Fruit fly (Drosophila melanogaster) whole organism, embryonic: Measurements from ENCODE around the gene neb.

Experiments
- Abd-B ChIP-seq: fragments of 200-800 bp; sonication (Bioruptor generic); optimal IDR thresholded peaks from 2 replicates; lab custom pipeline; 2018; ENCODE audit warnings: missing biosample characterization, mild to moderate bottlenecking, missing genetic modification characterization, moderate library complexity
- BtbVII ChIP-seq: fragments of 200-800 bp; sonication (Bioruptor generic); optimal IDR thresholded peaks from 3 replicates; lab custom pipeline; 2017; ENCODE audit warnings: missing biosample characterization, mild to moderate bottlenecking, missing genetic modification characterization
- CG10321 ChIP-seq: fragments of 200-800 bp; sonication (Bioruptor generic); IDR thresholded peaks from 2 replicates; pipeline ENCODE4 v1.3.6; 2022; ENCODE audit warnings: missing biosample characterization, missing genetic modification characterization
- CG10565 ChIP-seq: fragments of 200-800 bp; sonication (Bioruptor generic); optimal IDR thresholded peaks from 3 replicates; lab custom pipeline; 2016; ENCODE audit warnings: missing biosample characterization, mild to moderate bottlenecking, missing genetic modification characterization
- CG11695 ChIP-seq: fragments of 200-800 bp; sonication (Bioruptor generic); IDR thresholded peaks from 3 replicates; pipeline ENCODE4 v1.3.6; 2022; ENCODE audit warnings: missing biosample characterization, missing genetic modification characterization
- CG12659 ChIP-seq: fragments of 200-800 bp; sonication (Bioruptor generic); optimal IDR thresholded peaks from 3 replicates; lab custom pipeline; 2017; ENCODE audit warnings: mild to moderate bottlenecking, missing biosample characterization, missing genetic modification reagents, missing genetic modification characterization
- CG13296 ChIP-seq: fragments of 200-800 bp; sonication (Bioruptor generic); optimal IDR thresholded peaks from 3 replicates; lab custom pipeline; 2018; ENCODE audit warnings: missing biosample characterization, mild to moderate bottlenecking, missing genetic modification characterization
- CG13894 ChIP-seq: fragments of 200-800 bp; sonication (Bioruptor generic); optimal IDR thresholded peaks from 3 replicates; lab custom pipeline; 2018; ENCODE audit warnings: missing biosample characterization, mild to moderate bottlenecking, missing genetic modification characterization, moderate library complexity
- CG14441 ChIP-seq: fragments of 200-800 bp; sonication (Bioruptor generic); IDR thresholded peaks from 2 replicates; pipeline ENCODE4 v1.3.6; 2022; ENCODE audit warnings: missing biosample characterization, missing genetic modification characterization
- CG15696 ChIP-seq: fragments of 200-800 bp; sonication (Bioruptor generic); optimal IDR thresholded peaks from 2 replicates; lab custom pipeline; 2019; ENCODE audit warnings: missing biosample characterization, mild to moderate bottlenecking, missing genetic modification characterization, moderate library complexity
- CG18011 ChIP-seq: fragments of 200-800 bp; sonication (Bioruptor generic); optimal IDR thresholded peaks from 2 replicates; lab custom pipeline; 2017; ENCODE audit warnings: missing biosample characterization, missing genetic modification characterization, mild to moderate bottlenecking, moderate library complexity, missing genotype
- CG2116 ChIP-seq: fragments of 200-800 bp; sonication (Bioruptor generic); optimal IDR thresholded peaks from 3 replicates; lab custom pipeline; 2018; ENCODE audit warnings: missing biosample characterization, mild to moderate bottlenecking, missing genetic modification characterization
- CG33213 ChIP-seq: fragments of 200-800 bp; sonication (Bioruptor generic); optimal IDR thresholded peaks from 3 replicates; lab custom pipeline; 2016; ENCODE audit warnings: missing biosample characterization, missing genetic modification characterization
- CG3838 ChIP-seq: fragments of 200-800 bp; sonication (Bioruptor generic); optimal IDR thresholded peaks from 3 replicates; lab custom pipeline; 2016; ENCODE audit warnings: missing biosample characterization, missing genetic modification characterization
- CG3847 ChIP-seq: fragments of 200-800 bp; sonication (Bioruptor generic); IDR thresholded peaks from 2 replicates; pipeline ENCODE4 v1.3.6; 2022; ENCODE audit warnings: missing biosample characterization, missing genetic modification characterization
- CG3995 ChIP-seq: fragments of 200-800 bp; sonication (Bioruptor generic); optimal IDR thresholded peaks from 3 replicates; lab custom pipeline; 2016; ENCODE audit warnings: missing biosample characterization, missing genetic modification characterization
- CG42726 ChIP-seq: fragments of 200-800 bp; sonication (Bioruptor generic); IDR thresholded peaks from 2 replicates; pipeline ENCODE4 v1.3.6; 2022; ENCODE audit warnings: missing biosample characterization, missing genetic modification characterization; ENCODE audit not compliant: partially characterized antibody
- CG4282 ChIP-seq: fragments of 200-800 bp; sonication (Bioruptor generic); optimal IDR thresholded peaks from 2 replicates; lab custom pipeline; 2016; ENCODE audit warnings: missing biosample characterization, missing genetic modification characterization
- CG4404 ChIP-seq: fragments of 200-800 bp; sonication (Bioruptor generic); IDR thresholded peaks from 2 replicates; pipeline ENCODE4 v1.3.6; 2022; ENCODE audit warnings: missing biosample characterization, missing genetic modification characterization
- CG6175 ChIP-seq: fragments of 200-800 bp; sonication (Bioruptor generic); IDR thresholded peaks from 3 replicates; pipeline ENCODE4 v1.3.6; 2022; ENCODE audit warnings: missing biosample characterization, missing genetic modification characterization
- CG6654 ChIP-seq: fragments of 200-800 bp; sonication (Bioruptor generic); optimal IDR thresholded peaks from 2 replicates; lab custom pipeline; 2017; ENCODE audit warnings: missing biosample characterization, mild to moderate bottlenecking, missing genetic modification characterization
- CG7556 ChIP-seq: fragments of 200-800 bp; sonication (Bioruptor generic); optimal IDR thresholded peaks from 2 replicates; lab custom pipeline; 2017; ENCODE audit warnings: missing biosample characterization, mild to moderate bottlenecking, missing genetic modification characterization
- CG8765 ChIP-seq: fragments of 200-800 bp; sonication (Bioruptor generic); IDR thresholded peaks from 2 replicates; pipeline ENCODE4 v1.3.6; 2022; ENCODE audit warnings: missing biosample characterization, missing genetic modification characterization
- CG9797 ChIP-seq: fragments of 200-800 bp; sonication (Bioruptor generic); optimal IDR thresholded peaks from 3 replicates; lab custom pipeline; 2018; ENCODE audit warnings: missing biosample characterization, mild to moderate bottlenecking, missing genetic modification characterization
- Camta ChIP-seq: fragments of 200-800 bp; sonication (Bioruptor generic); optimal IDR thresholded peaks from 2 replicates; lab custom pipeline; 2016; ENCODE audit warnings: missing biosample characterization, missing genetic modification characterization
- E2f2 ChIP-seq: fragments of 200-800 bp; sonication (Bioruptor generic); IDR thresholded peaks from 2 replicates; pipeline ENCODE4 v1.3.6; 2022; ENCODE audit warnings: missing biosample characterization, missing genetic modification characterization
- H15 ChIP-seq: fragments of 200-800 bp; sonication (Bioruptor generic); IDR thresholded peaks from 3 replicates; pipeline ENCODE4 v1.3.6; 2022; ENCODE audit warnings: missing biosample characterization, missing genetic modification characterization
- HLH3B ChIP-seq: fragments of 200-800 bp; sonication (Bioruptor generic); IDR thresholded peaks from 2 replicates; pipeline ENCODE4 v1.3.6; 2022; ENCODE audit warnings: missing biosample characterization, missing genetic modification characterization
- Nf-YB ChIP-seq: fragments of 200-800 bp; sonication (Bioruptor generic); optimal IDR thresholded peaks from 3 replicates; lab custom pipeline; 2019; ENCODE audit warnings: missing biosample characterization, mild to moderate bottlenecking, missing genetic modification characterization, moderate library complexity
- Pdp1 ChIP-seq, 2 experiments: fragments of 200-800 bp; sonication (Bioruptor generic); optimal IDR thresholded peaks; 3 replicates each; lab custom pipeline; 2016; ENCODE audit warnings: missing biosample characterization in 2 of 2, missing genetic modification characterization in 2 of 2, mild to moderate bottlenecking in 1 of 2, moderate library complexity in 1 of 2
- Six4 ChIP-seq: fragments of 200-800 bp; sonication (Bioruptor generic); optimal IDR thresholded peaks from 2 replicates; lab custom pipeline; 2016; ENCODE audit warnings: missing biosample characterization, missing genetic modification characterization
- abd-A ChIP-seq: fragments of 200-800 bp; sonication (Bioruptor generic); optimal IDR thresholded peaks from 3 replicates; lab custom pipeline; 2019; ENCODE audit warnings: missing biosample characterization, mild to moderate bottlenecking, missing genetic modification characterization, moderate library complexity
- aop ChIP-seq: fragments of 200-800 bp; sonication (Bioruptor generic); IDR thresholded peaks from 2 replicates; pipeline ENCODE4 v1.3.6; 2022; ENCODE audit warnings: missing biosample characterization, missing genetic modification characterization
- ara ChIP-seq: fragments of 200-800 bp; sonication (Bioruptor generic); IDR thresholded peaks from 2 replicates; pipeline ENCODE4 v1.3.6; 2022; ENCODE audit warnings: missing biosample characterization, missing genetic modification characterization
- bigmax ChIP-seq: fragments of 200-800 bp; sonication (Bioruptor generic); optimal IDR thresholded peaks from 2 replicates; lab custom pipeline; 2018; ENCODE audit warnings: missing biosample characterization, mild to moderate bottlenecking, missing genetic modification characterization
- chm ChIP-seq: fragments of 200-800 bp; sonication (Bioruptor generic); IDR thresholded peaks from 2 replicates; pipeline ENCODE4 v1.3.6; 2022; ENCODE audit warnings: missing biosample characterization, missing genetic modification characterization
- ems ChIP-seq: fragments of 200-800 bp; sonication (Bioruptor generic); optimal IDR thresholded peaks from 3 replicates; lab custom pipeline; 2016; ENCODE audit warnings: missing biosample characterization, missing genetic modification characterization
- eve ChIP-seq, 2 experiments: fragments of >200 bp; optimal IDR thresholded peaks; 2 replicates each; lab custom pipeline; 2017; ENCODE audit warnings: missing biosample characterization in 2 of 2, missing genetic modification characterization in 2 of 2
- gcm ChIP-seq: fragments of 200-800 bp; sonication (Bioruptor generic); optimal IDR thresholded peaks from 2 replicates; lab custom pipeline; 2019; ENCODE audit warnings: missing biosample characterization, mild to moderate bottlenecking, missing genetic modification characterization, moderate library complexity
- klu ChIP-seq: fragments of 200-800 bp; sonication (Bioruptor generic); IDR thresholded peaks from 2 replicates; pipeline ENCODE4 v1.3.6; 2022; ENCODE audit warnings: missing biosample characterization, missing genetic modification characterization
- lov ChIP-seq, 2 experiments: fragments of 200-800 bp in 1 of 2; fragments of >200 bp in 1 of 2; sonication (Bioruptor generic) in 1 of 2; IDR thresholded peaks in 1 of 2; optimal IDR thresholded peaks in 1 of 2; 2 replicates in 1 of 2; 3 replicates in 1 of 2; pipeline versions ENCODE4 v1.3.6 to Lab custom; 2017 to 2022; ENCODE audit warnings: missing biosample characterization in 1 of 2, missing genetic modification characterization in 1 of 2
- maf-S ChIP-seq: fragments of 200-800 bp; sonication (Bioruptor generic); optimal IDR thresholded peaks from 2 replicates; lab custom pipeline; 2016; ENCODE audit warnings: missing biosample characterization, missing genetic modification characterization
- nerfin-1 ChIP-seq: fragments of 200-800 bp; sonication (Bioruptor generic); optimal IDR thresholded peaks from 3 replicates; lab custom pipeline; 2019; ENCODE audit warnings: missing biosample characterization, mild to moderate bottlenecking, missing genetic modification characterization, moderate library complexity
- prd ChIP-seq, 3 experiments: fragments of >200 bp in 2 of 3; fragments of 200-800 bp in 1 of 3; sonication (Bioruptor generic) in 1 of 3; optimal IDR thresholded peaks in 2 of 3; IDR thresholded peaks in 1 of 3; 2 replicates in 2 of 3; 3 replicates in 1 of 3; pipeline versions ENCODE4 v1.3.6 to Lab custom; 2017 to 2022; ENCODE audit warnings: missing biosample characterization in 1 of 3, missing genetic modification characterization in 1 of 3
- psq ChIP-seq: fragments of 200-800 bp; sonication (Bioruptor generic); optimal IDR thresholded peaks from 2 replicates; lab custom pipeline; 2017; ENCODE audit warnings: missing biosample characterization, missing genetic modification characterization
- stc ChIP-seq: fragments of 200-800 bp; sonication (Bioruptor generic); IDR thresholded peaks from 2 replicates; pipeline ENCODE4 v1.3.6; 2022; ENCODE audit warnings: missing biosample characterization, missing genetic modification characterization
- stwl ChIP-seq: fragments of 200-800 bp; sonication (Bioruptor generic); optimal IDR thresholded peaks from 3 replicates; lab custom pipeline; 2018; ENCODE audit warnings: missing biosample characterization, mild to moderate bottlenecking, missing genetic modification characterization, moderate library complexity
- usp ChIP-seq: fragments of >200 bp; optimal IDR thresholded peaks from 2 replicates; lab custom pipeline; 2017; ENCODE audit warnings: missing biosample characterization, missing genetic modification characterization

neb gene

DNA sequence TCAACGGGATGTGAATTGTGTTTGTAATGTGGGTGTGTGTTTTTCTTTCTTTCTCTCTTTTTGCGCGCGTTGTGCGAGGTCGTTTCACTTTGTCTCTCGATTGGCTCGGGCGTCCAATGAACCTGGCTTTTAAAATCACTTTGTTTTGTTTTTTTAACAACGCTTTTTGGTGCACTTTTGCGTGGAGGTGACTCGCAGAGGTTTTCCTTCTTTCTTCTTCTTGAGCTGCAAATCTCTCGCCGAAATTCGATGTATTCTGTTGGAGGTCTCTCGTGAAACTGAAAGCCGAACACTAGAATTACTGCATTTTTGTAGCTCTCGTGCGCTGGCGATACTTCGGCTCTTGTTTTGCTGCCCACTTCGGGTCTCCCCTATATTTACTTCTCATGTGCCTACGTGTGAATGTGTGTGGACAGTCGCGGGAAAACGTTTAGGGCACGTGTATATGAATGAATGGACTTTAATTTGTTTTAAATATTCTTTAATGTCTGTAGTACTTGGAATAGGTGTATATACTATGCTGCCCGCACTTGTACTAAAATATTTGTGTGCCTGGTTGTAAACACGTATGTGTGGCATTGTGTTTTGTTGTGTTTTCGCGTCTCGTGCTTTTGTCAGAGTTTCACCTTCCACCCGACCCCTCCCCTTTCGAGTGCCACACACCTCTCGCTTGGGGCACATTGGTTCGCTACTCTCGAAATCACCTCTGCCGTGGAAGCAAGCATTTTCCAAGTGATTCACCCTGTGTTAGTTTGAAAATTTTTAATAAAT lies 9.4 kb downstream of the neb start, which contains the start of gene fok (continued):
- TF ChIP-seq stwl (tag; lab: Kevin White, UChicago) (peak; percentile 24), CG6175 (GFP tag; lab: Robert Waterston, UW) (peak; percentile 92), CG10565 (GFP tag; lab: Kevin White, UChicago) (peak; percentile 40), BtbVII (GFP tag; lab: Kevin White, UChicago) (peak; percentile 98), maf-S (peak; percentile 94), Six4 (GFP tag; lab: Kevin White, UChicago) (peak; percentile 92), ems (GFP tag; lab: Kevin White, UChicago) (peak; percentile 95), Camta (GFP tag; lab: Kevin White, UChicago) (peak; percentile 93), CG3838 (GFP tag; lab: Kevin White, UChicago) (peak; percentile 90), CG13296 (GFP tag; lab: Kevin White, UChicago) (peak; percentile 98), aop (GFP tag; lab: Robert Waterston, UW) (peak; percentile 74), CG18011 (peak; percentile 86), CG2116 (GFP tag; lab: Kevin White, UChicago) (peak; percentile 85), CG11695 (GFP tag; lab: Robert Waterston, UW) (peak; percentile 96), CG3995 (GFP tag; lab: Kevin White, UChicago) (peak; percentile 68), CG13894 (tag; lab: Kevin White, UChicago) (peak; percentile 98), CG10321 (GFP tag; lab: Robert Waterston, UW) (peak; percentile 71; the same call in 1 of the 2 replicates), CG4282 (GFP tag; lab: Kevin White, UChicago) (peak; percentile 84), nerfin-1 (peak; percentile 95), CG4404 (peak; percentile 90), lov (optimal IDR thresholded peaks at IDR 0.05; lab: Kevin White, UChicago) (no peak), lov (GFP tag; IDR thresholded peaks at IDR 0.05; lab: Robert Waterston, UW) (peak; percentile 79; the same call in 2 of the 3 replicates), H15 (GFP tag; lab: Robert Waterston, UW) (peak; percentile 87), CG6654 (GFP tag; lab: Kevin White, UChicago) (peak; percentile 83), Nf-YB (GFP tag; lab: Kevin White, UChicago) (peak; percentile 86), gcm (GFP tag; lab: Kevin White, UChicago) (peak; percentile 98), CG7556 (GFP tag; lab: Kevin White, UChicago) (peak; percentile 98), CG42726 (GFP tag; lab: Robert Waterston, UW) (peak; percentile 43; the same call in 1 of the 2 replicates), abd-A (tag; lab: Kevin White, UChicago) (peak; percentile 97), CG9797 (GFP tag; lab: Kevin White, UChicago) (peak; percentile 63), CG14441 (GFP tag; lab: Robert Waterston, UW) (peak; percentile 92), prd (optimal IDR thresholded peaks at IDR 0.05; lab: Kevin White, UChicago) (no peak), prd (GFP tag; IDR thresholded peaks at IDR 0.05; lab: Robert Waterston, UW) (peak; percentile 95), CG3847 (GFP tag; lab: Robert Waterston, UW) (peak; percentile 95), stc (GFP tag; lab: Robert Waterston, UW) (peak; percentile 89), CG33213 (peak; percentile 92), eve (GFP tag; optimal IDR thresholded peaks at IDR 0.05; lab: Kevin White, UChicago) (peak in 1 of 2 experiments; percentile 99), Abd-B (peak; percentile 91), ara (GFP tag; lab: Robert Waterston, UW) (peak; percentile 93), CG8765 (GFP tag; lab: Robert Waterston, UW) (peak; percentile 85), CG12659 (GFP tag; lab: Kevin White, UChicago) (peak; percentile 98), chm (peak; percentile 90), bigmax (peak; percentile 44), E2f2 (peak; percentile 81), CG15696 (tag; lab: Kevin White, UChicago) (peak; percentile 93), Pdp1 (GFP tag; optimal IDR thresholded peaks at IDR 0.05; lab: Kevin White, UChicago) (peak; percentile 94), klu (peak; percentile 90), HLH3B (peak; percentile 93), psq (peak; percentile 90), usp (GFP tag; lab: Kevin White, UChicago) (no peak)
